Worm (Caenorhabditis elegans) whole organism, L1 larva: ENCODE data around the gene F53A9.6.
"Not testable (repeated sequence)": the region's sequence is repeated elsewhere in the genome, so short reads cannot be mapped to it uniquely, and the experiment has no call there.

Experiments
- C16A3.4 ChIP-seq: fragments of 150-350 bp; optimal IDR thresholded peaks from 2 replicates; lab custom pipeline; 2014; ENCODE audit warnings: missing biosample characterization, missing genetic modification characterization
- C34B4.2 ChIP-seq: sonication (generic microtip); optimal IDR thresholded peaks from 2 replicates; lab custom pipeline; 2017; ENCODE audit warnings: mild to moderate bottlenecking, missing genetic modification characterization, missing compliant biosample characterization
- F16B12.6 ChIP-seq: fragments of 150-350 bp; optimal IDR thresholded peaks from 2 replicates; lab custom pipeline; 2014; ENCODE audit warnings: missing biosample characterization, missing genetic modification characterization
- Y116A8C.19 ChIP-seq: sonication (generic microtip); optimal IDR thresholded peaks from 2 replicates; lab custom pipeline; 2016; ENCODE audit warnings: missing compliant biosample characterization, missing genetic modification characterization, borderline replicate concordance
- aha-1 ChIP-seq: fragments of 150-350 bp; optimal IDR thresholded peaks from 2 replicates; lab custom pipeline; 2014; ENCODE audit warnings: missing biosample characterization, missing genetic modification characterization
- alr-1 ChIP-seq: fragments of 200-800 bp; sonication (Bioruptor generic); optimal IDR thresholded peaks from 2 replicates; lab custom pipeline; 2018; ENCODE audit warnings: borderline replicate concordance, mild to moderate bottlenecking, missing genetic modification characterization, missing compliant biosample characterization
- aly-2 ChIP-seq: fragments of 150-350 bp; optimal IDR thresholded peaks from 2 replicates; lab custom pipeline; 2014; ENCODE audit warnings: missing biosample characterization, missing genetic modification characterization
- ceh-8 ChIP-seq: fragments of 200-800 bp; sonication (Bioruptor generic); optimal IDR thresholded peaks from 2 replicates; lab custom pipeline; 2018; ENCODE audit warnings: mild to moderate bottlenecking, missing genetic modification characterization, moderate library complexity, missing compliant biosample characterization
- ceh-90 ChIP-seq: sonication (generic microtip); optimal IDR thresholded peaks from 2 replicates; lab custom pipeline; 2016; ENCODE audit warnings: missing genetic modification characterization, missing compliant biosample characterization
- efl-1 ChIP-seq, 4 experiments: fragments of 150-350 bp; optimal IDR thresholded peaks in 3 of 4; peaks in 1 of 4; 1 replicate in 1 of 4; 2 replicates in 3 of 4; lab custom pipeline; 2014; ENCODE audit warnings: missing biosample characterization in 2 of 4, missing genetic modification characterization in 2 of 4, missing genetic modification reagents in 2 of 4
- ets-5 ChIP-seq: fragments of 200-800 bp; sonication (Bioruptor generic); IDR thresholded peaks from 2 replicates; pipeline ENCODE4 v1.3.6; 2022; ENCODE audit warnings: missing genetic modification characterization, missing compliant biosample characterization
- fkh-4 ChIP-seq: sonication (generic microtip); optimal IDR thresholded peaks from 2 replicates; lab custom pipeline; 2016; ENCODE audit warnings: missing compliant biosample characterization, missing genetic modification characterization, borderline replicate concordance
- fkh-8 ChIP-seq: sonication (generic microtip); optimal IDR thresholded peaks from 2 replicates; lab custom pipeline; 2016; ENCODE audit warnings: mild to moderate bottlenecking, missing genetic modification characterization, missing compliant biosample characterization
- fos-1 ChIP-seq: fragments of 150-350 bp; optimal IDR thresholded peaks from 2 replicates; lab custom pipeline; 2014; ENCODE audit warnings: missing biosample characterization, missing genetic modification characterization
- hlh-4 ChIP-seq: sonication (generic microtip); optimal IDR thresholded peaks from 2 replicates; lab custom pipeline; 2016; ENCODE audit warnings: mild to moderate bottlenecking, missing genetic modification characterization, missing compliant biosample characterization
- irx-1 ChIP-seq: sonication (generic microtip); optimal IDR thresholded peaks from 2 replicates; lab custom pipeline; 2016; ENCODE audit warnings: missing genetic modification characterization, missing compliant biosample characterization
- isw-1 ChIP-seq: fragments of 200-800 bp; sonication (Bioruptor generic); IDR thresholded peaks from 2 replicates; pipeline ENCODE4 v1.3.6; 2022; ENCODE audit warnings: missing genetic modification characterization, missing compliant biosample characterization
- lin-13 ChIP-seq: fragments of 150-350 bp; optimal IDR thresholded peaks from 2 replicates; lab custom pipeline; 2014; ENCODE audit warnings: missing biosample characterization, missing genetic modification reagents, missing genetic modification characterization
- lin-14 ChIP-seq: fragments of 200-800 bp; sonication (Bioruptor generic); optimal IDR thresholded peaks from 2 replicates; lab custom pipeline; 2018; ENCODE audit warnings: mild to moderate bottlenecking, missing genetic modification characterization, moderate library complexity, missing compliant biosample characterization
- lin-15B ChIP-seq: fragments of 150-350 bp; sonication (generic microtip); optimal IDR thresholded peaks from 3 replicates; lab custom pipeline; 2014; ENCODE audit warnings: missing biosample characterization, missing genetic modification characterization
- lin-35 ChIP-seq, 2 experiments: fragments of 150-350 bp; optimal IDR thresholded peaks; 2 replicates each; lab custom pipeline; 2014; ENCODE audit warnings: missing biosample characterization in 2 of 2, missing genetic modification characterization in 2 of 2, missing genetic modification reagents in 2 of 2
- lir-3 ChIP-seq: sonication (generic microtip); optimal IDR thresholded peaks from 2 replicates; lab custom pipeline; 2016; ENCODE audit warnings: mild to moderate bottlenecking, missing genetic modification characterization, moderate library complexity, missing compliant biosample characterization; ENCODE audit not compliant: poor library complexity
- lsy-2 ChIP-seq, 2 experiments: fragments of 150-350 bp; optimal IDR thresholded peaks; 2 replicates each; lab custom pipeline; 2014; ENCODE audit warnings: missing biosample characterization in 2 of 2, missing genetic modification characterization in 2 of 2
- mab-9 ChIP-seq: fragments of 200-800 bp; sonication (Bioruptor generic); IDR thresholded peaks from 2 replicates; pipeline ENCODE4 v1.3.6; 2022; ENCODE audit warnings: missing genetic modification reagents, missing genetic modification characterization, missing compliant biosample characterization
- mdl-1 ChIP-seq, 2 experiments: fragments of 150-350 bp; optimal IDR thresholded peaks; 2 replicates each; lab custom pipeline; 2014 to 2017; ENCODE audit warnings: missing biosample characterization in 2 of 2, missing genetic modification characterization in 2 of 2, inconsistent platforms in 1 of 2
- nhr-11 ChIP-seq: fragments of 150-350 bp; optimal IDR thresholded peaks from 2 replicates; lab custom pipeline; 2014; ENCODE audit warnings: missing biosample characterization, missing genetic modification characterization
- nhr-12 ChIP-seq: sonication (generic microtip); optimal IDR thresholded peaks from 2 replicates; lab custom pipeline; 2017; ENCODE audit warnings: missing biosample characterization, missing genetic modification characterization
- nhr-19 ChIP-seq: fragments of 200-800 bp; sonication (Bioruptor generic); conservative IDR thresholded peaks from 2 replicates; pipeline ENCODE4 v1.3.6; 2022; ENCODE audit warnings: missing genetic modification characterization, missing compliant biosample characterization
- nhr-20 ChIP-seq: sonication (generic microtip); optimal IDR thresholded peaks from 2 replicates; lab custom pipeline; 2016; ENCODE audit warnings: mild to moderate bottlenecking, missing genetic modification characterization, missing compliant biosample characterization
- nhr-237 ChIP-seq: fragments of 150-350 bp; optimal IDR thresholded peaks from 2 replicates; lab custom pipeline; 2014; ENCODE audit warnings: missing biosample characterization, missing genetic modification characterization
- nhr-47 ChIP-seq: sonication (generic microtip); optimal IDR thresholded peaks from 2 replicates; lab custom pipeline; 2016; ENCODE audit warnings: mild to moderate bottlenecking, missing genetic modification characterization, moderate library complexity, missing compliant biosample characterization
- nhr-71 ChIP-seq: sonication (generic microtip); optimal IDR thresholded peaks from 2 replicates; lab custom pipeline; 2016; ENCODE audit warnings: mild to moderate bottlenecking, missing genetic modification characterization, moderate library complexity, missing compliant biosample characterization
- nhr-84 ChIP-seq: sonication (generic microtip); optimal IDR thresholded peaks from 2 replicates; lab custom pipeline; 2017; ENCODE audit warnings: missing biosample characterization, missing genetic modification characterization
- nhr-90 ChIP-seq: sonication (generic microtip); optimal IDR thresholded peaks from 2 replicates; lab custom pipeline; 2016; ENCODE audit warnings: mild to moderate bottlenecking, missing genetic modification characterization, missing compliant biosample characterization; ENCODE audit not compliant: poor library complexity
- pax-3 ChIP-seq: fragments of 200-800 bp; sonication (Bioruptor generic); optimal IDR thresholded peaks from 2 replicates; lab custom pipeline; 2018; ENCODE audit warnings: mild to moderate bottlenecking, missing genetic modification characterization, moderate library complexity, missing compliant biosample characterization
- rnt-1 ChIP-seq: sonication (generic microtip); optimal IDR thresholded peaks from 2 replicates; lab custom pipeline; 2016; ENCODE audit warnings: mild to moderate bottlenecking, missing genetic modification characterization, moderate library complexity, missing compliant biosample characterization
- snu-23 ChIP-seq: sonication (generic microtip); optimal IDR thresholded peaks from 2 replicates; lab custom pipeline; 2016; ENCODE audit warnings: missing genetic modification characterization, missing compliant biosample characterization
- swsn-7 ChIP-seq: sonication (generic microtip); optimal IDR thresholded peaks from 2 replicates; lab custom pipeline; 2016; ENCODE audit warnings: missing genetic modification characterization, missing compliant biosample characterization
- tbx-2 ChIP-seq: sonication (generic microtip); optimal IDR thresholded peaks from 2 replicates; lab custom pipeline; 2016; ENCODE audit warnings: missing genetic modification characterization, missing compliant biosample characterization
- tlp-1 ChIP-seq: fragments of 150-350 bp; optimal IDR thresholded peaks from 2 replicates; lab custom pipeline; 2014; ENCODE audit warnings: missing biosample characterization, missing genetic modification characterization
- unc-130 ChIP-seq: fragments of 150-350 bp; optimal IDR thresholded peaks from 2 replicates; lab custom pipeline; 2017; ENCODE audit warnings: missing biosample characterization, missing genetic modification characterization, inconsistent platforms
- unc-30 ChIP-seq: sonication (generic microtip); optimal IDR thresholded peaks from 2 replicates; lab custom pipeline; 2017; ENCODE audit warnings: missing biosample characterization, missing genetic modification characterization
- unc-62 ChIP-seq: fragments of 150-350 bp; optimal IDR thresholded peaks from 2 replicates; lab custom pipeline; 2014; ENCODE audit warnings: missing biosample characterization, missing genetic modification reagents, missing genetic modification characterization
- unc-98 ChIP-seq: fragments of 200-800 bp; sonication (Bioruptor generic); IDR thresholded peaks from 2 replicates; pipeline ENCODE4 v1.3.6; 2022; ENCODE audit warnings: missing genetic modification characterization, missing compliant biosample characterization
- vab-15 ChIP-seq: sonication (generic microtip); optimal IDR thresholded peaks from 2 replicates; lab custom pipeline; 2017; ENCODE audit warnings: missing genotype, mild to moderate bottlenecking, missing genetic modification characterization, missing compliant biosample characterization
- ztf-11 ChIP-seq, 2 experiments: sonication (generic microtip); optimal IDR thresholded peaks; 2 replicates each; lab custom pipeline; 2016 to 2017; ENCODE audit warnings: missing genetic modification characterization in 2 of 2, missing biosample characterization in 1 of 2, missing compliant biosample characterization in 1 of 2
- ztf-4 ChIP-seq: fragments of 150-350 bp; optimal IDR thresholded peaks from 2 replicates; lab custom pipeline; 2014; ENCODE audit warnings: missing biosample characterization, missing genetic modification characterization

The F53A9.6 gene

DNA sequence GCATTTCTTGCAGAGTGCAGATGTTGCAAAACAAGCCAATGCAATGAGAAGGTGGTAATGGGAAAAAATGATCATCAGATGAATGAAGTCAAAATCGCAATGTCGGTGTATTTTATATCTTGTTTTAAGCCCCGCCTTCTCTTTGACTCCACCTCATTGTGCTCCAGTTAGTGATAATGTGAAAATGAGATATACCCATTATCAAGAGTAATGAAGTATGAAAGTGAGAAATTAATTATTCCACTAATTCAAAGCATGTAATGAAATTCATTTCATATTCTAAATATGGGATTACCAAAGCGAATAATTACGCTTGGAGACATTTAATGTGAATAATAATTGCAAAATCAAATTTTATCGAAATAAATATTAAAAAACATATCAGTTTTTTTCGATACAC lies 18.2 kb upstream of the F53A9.6 start, which contains the start of gene M02D8.6:
M02D8.6 (minus strand) TSS at position 101 of the 400 bp plus-strand sequence.
- not testable (repeated sequence) for TF ChIP-seq nhr-237 (tag; lab: Kevin White, UChicago); rnt-1 (tag; lab: Kevin White, UChicago); ceh-8 (GFP tag; lab: Kevin White, UChicago)

DNA sequence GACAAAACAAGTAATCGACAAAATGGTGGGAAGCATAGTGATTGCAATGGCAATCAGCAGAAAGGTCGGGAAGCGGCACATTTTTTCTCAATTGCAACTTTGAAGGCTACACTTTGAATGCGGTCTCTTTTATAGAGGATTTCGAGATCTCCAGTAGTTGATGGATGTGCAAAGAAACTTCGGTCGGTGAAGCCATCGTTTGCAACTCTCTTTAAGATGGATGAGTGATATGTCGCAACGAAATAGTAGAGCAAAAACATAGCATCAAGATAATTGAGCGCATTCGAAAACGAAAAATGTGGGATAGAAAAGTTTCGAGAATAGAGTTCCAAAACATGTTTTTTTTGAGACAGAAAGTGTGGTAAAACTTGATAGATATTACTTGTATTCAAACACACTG lies 13.7 kb upstream of the F53A9.6 start, which contains the start of gene EGAP4.1:
EGAP4.1 (minus strand) TSS at position 101 of the 400 bp plus-strand sequence.
- TF ChIP-seq C16A3.4 (tag; lab: Kevin White, UChicago): no peak
- no peak for TF ChIP-seq mab-9
- TF ChIP-seq snu-23 (GFP tag; lab: Kevin White, UChicago): peak; percentile 2
- no peak for TF ChIP-seq tlp-1 (tag; lab: Kevin White, UChicago)
- no peak for TF ChIP-seq vab-15 (tag; lab: Kevin White, UChicago)
- 0 out of 2 replicates have a peak, but pooled peaks have one; percentile 12 for TF ChIP-seq nhr-19
- peak; percentile 50 for TF ChIP-seq rnt-1 (tag; lab: Kevin White, UChicago)
- TF ChIP-seq hlh-4 (tag; lab: Kevin White, UChicago): no peak
- TF ChIP-seq lin-14: peak; percentile 28

DNA sequence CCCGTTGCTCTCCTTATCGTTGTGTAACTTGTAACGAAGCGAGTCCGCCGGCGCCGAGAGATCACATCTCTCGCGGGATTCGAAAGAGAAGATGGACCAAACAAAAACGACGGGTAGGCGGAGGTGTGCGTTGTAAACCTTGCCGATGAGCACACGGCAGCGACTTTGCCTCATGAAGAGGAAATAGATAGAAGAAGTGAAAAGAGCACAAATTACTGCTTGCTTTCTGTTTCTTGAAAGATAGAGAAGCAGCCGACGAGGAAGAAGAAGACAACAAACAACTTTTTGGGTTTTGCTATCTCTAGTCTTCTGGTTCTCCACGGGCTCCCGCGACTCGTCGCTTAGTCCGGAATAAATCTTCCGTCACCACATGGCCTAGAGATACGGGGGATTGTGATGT lies 10.2 kb upstream of the F53A9.6 start:
- no peak for TF ChIP-seq aha-1 (tag; lab: Kevin White, UChicago)
- no peak for TF ChIP-seq fkh-8
- no peak for TF ChIP-seq lin-13 (GFP tag; lab: Kevin White, UChicago)
- TF ChIP-seq alr-1 (tag; lab: Kevin White, UChicago): no peak
- peak in 1 of 2 experiments; percentile 50 for TF ChIP-seq mdl-1 (tag; optimal IDR thresholded peaks at IDR 0.05; lab: Kevin White, UChicago)
- no peak for TF ChIP-seq aly-2 (tag; lab: Kevin White, UChicago)
- peak; percentile 80 for TF ChIP-seq nhr-71 (tag; lab: Kevin White, UChicago)
- no peak for TF ChIP-seq nhr-84 (tag; lab: Kevin White, UChicago)
- no peak for TF ChIP-seq fos-1 (tag; lab: Kevin White, UChicago)
- TF ChIP-seq ztf-11 (tag; optimal IDR thresholded peaks at IDR 0.05; lab: Kevin White, UChicago): no peak
- no peak for TF ChIP-seq lir-3 (tag; lab: Kevin White, UChicago)
- TF ChIP-seq nhr-19: peak; percentile 46
- peak; percentile 31 for TF ChIP-seq unc-130 (tag; lab: Kevin White, UChicago)
- no peak for TF ChIP-seq nhr-90 (tag; lab: Kevin White, UChicago)
- TF ChIP-seq unc-62 (GFP tag; lab: Kevin White, UChicago): no peak
- peak; percentile 85 for TF ChIP-seq lin-14
- no peak for TF ChIP-seq pax-3 (tag; lab: Kevin White, UChicago)
- peak; percentile 56 for TF ChIP-seq snu-23 (GFP tag; lab: Kevin White, UChicago)
- no peak for TF ChIP-seq unc-30 (tag; lab: Kevin White, UChicago)
- TF ChIP-seq tbx-2 (tag; lab: Kevin White, UChicago): peak; percentile 12
- peak in 1 of 2 experiments; percentile 13 for TF ChIP-seq lin-35 (GFP tag; optimal IDR thresholded peaks at IDR 0.05; lab: Kevin White, UChicago)
- TF ChIP-seq ets-5: no peak
- TF ChIP-seq nhr-12: no peak
- no peak for TF ChIP-seq Y116A8C.19 (tag; lab: Kevin White, UChicago)
- no peak for TF ChIP-seq irx-1
- TF ChIP-seq isw-1: no peak
- TF ChIP-seq nhr-20: peak; percentile 59
- TF ChIP-seq nhr-47 (tag; lab: Kevin White, UChicago): no peak
- no peak for TF ChIP-seq nhr-11 (tag; lab: Kevin White, UChicago)
- no peak for TF ChIP-seq lin-15B (tag; lab: Kevin White, UChicago)
- TF ChIP-seq C16A3.4 (tag; lab: Kevin White, UChicago): no peak
- peak; percentile 26 for TF ChIP-seq swsn-7 (tag; lab: Kevin White, UChicago)
- no peak for TF ChIP-seq C34B4.2
- TF ChIP-seq ceh-90 (tag; lab: Kevin White, UChicago): no peak
- TF ChIP-seq F16B12.6 (tag; lab: Kevin White, UChicago): no peak
- TF ChIP-seq lsy-2 (tag; optimal IDR thresholded peaks at IDR 0.05; lab: Kevin White, UChicago): peak in 1 of 2 experiments; percentile 62
- peak; percentile 34 for TF ChIP-seq fkh-4 (tag; lab: Kevin White, UChicago)
- peak; percentile 5 for TF ChIP-seq ztf-4
- no peak for TF ChIP-seq efl-1 (optimal IDR thresholded peaks at IDR 0.05; lab: Kevin White, UChicago)
- TF ChIP-seq efl-1 (GFP tag; optimal IDR thresholded peaks at IDR 0.05 in 1 of 2; lab: Kevin White, UChicago): no peak
- TF ChIP-seq vab-15 (tag; lab: Kevin White, UChicago): no peak
- TF ChIP-seq unc-98 (GFP tag; lab: Robert Waterston, UW): no peak
